Fruit fly (Drosophila melanogaster): ENCODE measurements around the gene CG14985.
A peak's percentile ranks its signal among the peaks of the same experiment; 100 is the strongest.

The CG14985 gene

DNA sequence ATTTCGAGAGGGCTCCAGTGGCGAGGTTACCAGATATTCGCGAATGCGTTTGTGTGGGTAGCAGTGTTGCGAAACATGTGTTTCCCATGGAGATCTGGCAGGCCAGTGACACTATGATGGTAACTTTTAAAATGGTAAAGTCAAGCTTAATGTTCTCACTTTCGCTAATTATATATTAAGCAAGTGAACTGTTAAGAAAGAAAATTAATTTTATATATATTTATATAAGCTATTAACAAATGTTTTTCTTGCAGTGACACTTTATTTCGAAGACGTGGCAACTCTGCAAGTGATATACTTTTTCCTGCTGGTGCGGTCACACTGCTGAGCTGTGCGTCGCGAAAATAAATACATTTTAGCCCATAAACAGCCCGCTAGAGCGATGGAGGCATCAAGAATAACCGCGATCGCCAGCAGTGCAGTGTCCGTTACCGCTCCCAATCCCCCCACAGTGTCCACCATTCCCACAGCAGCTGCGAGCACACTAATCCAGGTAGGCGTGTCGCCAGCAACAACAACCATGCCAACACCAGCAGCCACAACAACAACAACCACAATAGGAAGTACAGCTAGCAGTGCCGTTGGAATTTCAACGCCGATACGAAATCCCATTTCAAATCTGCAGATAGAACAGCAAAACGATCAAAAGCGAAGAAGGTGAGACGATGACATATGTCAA, 37.1 kb downstream of the CG14985 start, which contains the start of the genes CG11593 and Rcd5 (continued):
- TF ChIP-seq Hr78 (GFP tag; optimal IDR thresholded peaks at IDR 0.05) (no peak), Rx (GFP tag; IDR thresholded peaks at IDR 0.05) (peak; percentile 52; the same call in 1 of the 2 replicates), CG12071 (GFP tag; optimal IDR thresholded peaks at IDR 0.05) (no peak), pnt (GFP tag; optimal IDR thresholded peaks at IDR 0.05) (peak; percentile 27), Ravus (GFP tag; IDR thresholded peaks at IDR 0.05) (peak; percentile 54), sqz (GFP tag; optimal IDR thresholded peaks at IDR 0.05) (no peak), Doc2 (GFP tag; IDR thresholded peaks at IDR 0.05) (0 out of 2 replicates have a peak, but pooled peaks have one; percentile 33), knrl (GFP tag; IDR thresholded peaks at IDR 0.05; ENCODE audit: partially characterized antibody) (peak; percentile 53; the same call in 2 of the 3 replicates), sd (tag; optimal IDR thresholded peaks at IDR 0.05) (no peak), CG16815 (GFP tag; optimal IDR thresholded peaks at IDR 0.05) (peak; percentile 48), dan (GFP tag; IDR thresholded peaks at IDR 0.05) (peak; percentile 34; the same call in 1 of the 2 replicates), lbe (GFP tag; optimal IDR thresholded peaks at IDR 0.05) (no peak), CG7786 (GFP tag; optimal IDR thresholded peaks at IDR 0.05) (no peak), CG8281 (tag; optimal IDR thresholded peaks at IDR 0.05) (no peak), Mrtf (GFP tag; IDR thresholded peaks at IDR 0.05) (peak; percentile 63; the same call in 2 of the 3 replicates), CG4707 (GFP tag; optimal IDR thresholded peaks at IDR 0.05) (no peak), CG5953 (GFP tag; IDR thresholded peaks at IDR 0.05) (peak; percentile 27; the same call in 1 of the 2 replicates), nerfin-1 (tag; optimal IDR thresholded peaks at IDR 0.05) (no peak), Blimp-1 (GFP tag; optimal IDR thresholded peaks at IDR 0.05) (no peak), zen (tag; optimal IDR thresholded peaks at IDR 0.05) (peak; percentile 52), Trl (optimal IDR thresholded peaks at IDR 0.05) (no peak), Trl (GFP tag; optimal IDR thresholded peaks at IDR 0.05) (peak; percentile 22), CG15073 (GFP tag; optimal IDR thresholded peaks at IDR 0.05) (no peak), Side (GFP tag; optimal IDR thresholded peaks at IDR 0.05) (no peak), Poxn (GFP tag; IDR thresholded peaks at IDR 0.05) (peak; percentile 60; the same call in 1 of the 2 replicates), CG12219 (GFP tag; optimal IDR thresholded peaks at IDR 0.05) (no peak), CG7987 (GFP tag; optimal IDR thresholded peaks at IDR 0.05) (peak; percentile 13), CG11696 (GFP tag; IDR thresholded peaks at IDR 0.05) (no peak), Optix (GFP tag; IDR thresholded peaks at IDR 0.05) (peak; percentile 76), Opbp (GFP tag; IDR thresholded peaks at IDR 0.05; ENCODE audit: partially characterized antibody) (no peak), ase (GFP tag; IDR thresholded peaks at IDR 0.05) (peak; percentile 66), Hsf (GFP tag; optimal IDR thresholded peaks at IDR 0.05) (peak; percentile 53), B-H1 (GFP tag; IDR thresholded peaks at IDR 0.05) (peak; percentile 65), zf30C (GFP tag; optimal IDR thresholded peaks at IDR 0.05) (peak; percentile 10), HHEX (GFP tag; optimal IDR thresholded peaks at IDR 0.05) (peak; percentile 18), CG3163 (GFP tag; optimal IDR thresholded peaks at IDR 0.05) (no peak), CG9215 (GFP tag; IDR thresholded peaks at IDR 0.05) (peak; percentile 86), gcm (GFP tag; optimal IDR thresholded peaks at IDR 0.05) (no peak), Nf-YC (tag; optimal IDR thresholded peaks at IDR 0.05) (no peak), ci (GFP tag; IDR thresholded peaks at IDR 0.05) (peak; percentile 79; the same call in 2 of the 3 replicates), CG9817 (tag; optimal IDR thresholded peaks at IDR 0.05) (peak; percentile 77), so (GFP tag; IDR thresholded peaks at IDR 0.05) (no peak), repo (GFP tag; optimal IDR thresholded peaks at IDR 0.05) (no peak), vnd (GFP tag; IDR thresholded peaks at IDR 0.05; ENCODE audit: partially characterized antibody) (no peak), CG9437 (GFP tag; optimal IDR thresholded peaks at IDR 0.05) (peak; percentile 25), chif (GFP tag; optimal IDR thresholded peaks at IDR 0.05) (no peak), CG33213 (GFP tag; optimal IDR thresholded peaks at IDR 0.05) (no peak), dmrt11E (tag; optimal IDR thresholded peaks at IDR 0.05) (peak; percentile 65), Spps (tag; optimal IDR thresholded peaks at IDR 0.05) (peak; percentile 41), tgo (GFP tag; IDR thresholded peaks at IDR 0.05) (peak; percentile 84)

Measured in whole organism, embryonic.